Fruit fly (Drosophila melanogaster) whole organism, prepupa: Measurements from ENCODE around the gene dnc.
A peak's percentile ranks its signal among the peaks of the same experiment; 100 is the strongest.

ENCODE experiments used
- Blimp-1 ChIP-seq: fragments of 200-800 bp; sonication (Bioruptor generic); optimal IDR thresholded peaks from 3 replicates; lab custom pipeline; 2017; ENCODE audit warnings: missing biosample characterization, missing genetic modification characterization, mild to moderate bottlenecking, moderate library complexity, missing genetic modification reagents
- CG10631 ChIP-seq: fragments of 200-800 bp; sonication (Bioruptor generic); optimal IDR thresholded peaks from 2 replicates; lab custom pipeline; 2016; ENCODE audit warnings: missing biosample characterization, missing genetic modification characterization
- CG10669 ChIP-seq: fragments of 200-800 bp; sonication (Bioruptor generic); optimal IDR thresholded peaks from 3 replicates; lab custom pipeline; 2018; ENCODE audit warnings: missing biosample characterization, mild to moderate bottlenecking, missing genetic modification characterization, moderate library complexity
- CG11294 ChIP-seq: fragments of 200-800 bp; sonication (Bioruptor generic); IDR thresholded peaks from 2 replicates; pipeline ENCODE4 v1.3.6; 2022; ENCODE audit warnings: missing biosample characterization, missing genetic modification characterization
- CG11902 ChIP-seq: fragments of 200-800 bp; sonication (Bioruptor generic); optimal IDR thresholded peaks from 3 replicates; lab custom pipeline; 2016; ENCODE audit warnings: missing biosample characterization, missing genetic modification characterization
- CG15336 ChIP-seq: fragments of 200-800 bp; sonication (Bioruptor generic); IDR thresholded peaks from 2 replicates; pipeline ENCODE4 v1.3.6; 2022; ENCODE audit warnings: missing biosample characterization, missing genetic modification characterization
- CG1621 ChIP-seq: fragments of 200-800 bp; sonication (Bioruptor generic); optimal IDR thresholded peaks from 3 replicates; lab custom pipeline; 2018; ENCODE audit warnings: missing biosample characterization, mild to moderate bottlenecking, missing genetic modification characterization
- CG34406 ChIP-seq: fragments of 200-800 bp; sonication (Bioruptor generic); optimal IDR thresholded peaks from 3 replicates; lab custom pipeline; 2016; ENCODE audit warnings: missing biosample characterization, missing genetic modification characterization
- CG4318 ChIP-seq: fragments of 200-800 bp; sonication (Bioruptor generic); optimal IDR thresholded peaks from 3 replicates; lab custom pipeline; 2017; ENCODE audit warnings: missing biosample characterization, mild to moderate bottlenecking, missing genetic modification characterization
- CG6276 ChIP-seq: fragments of 200-800 bp; sonication (Bioruptor generic); optimal IDR thresholded peaks from 2 replicates; lab custom pipeline; 2017; ENCODE audit warnings: missing biosample characterization, mild to moderate bottlenecking, missing genetic modification characterization
- CG6792 ChIP-seq: fragments of 200-800 bp; sonication (Bioruptor generic); optimal IDR thresholded peaks from 3 replicates; lab custom pipeline; 2016; ENCODE audit warnings: missing biosample characterization, missing genetic modification characterization
- CG6808 ChIP-seq: fragments of 200-800 bp; sonication (Bioruptor generic); optimal IDR thresholded peaks from 3 replicates; lab custom pipeline; 2017; ENCODE audit warnings: missing biosample characterization, missing genetic modification characterization, mild to moderate bottlenecking, moderate library complexity, missing genetic modification reagents
- CG7368 ChIP-seq: fragments of 200-800 bp; sonication (Bioruptor generic); optimal IDR thresholded peaks from 3 replicates; lab custom pipeline; 2016; ENCODE audit warnings: missing biosample characterization, missing genetic modification characterization
- CG8119 ChIP-seq: fragments of 200-800 bp; sonication (Bioruptor generic); IDR thresholded peaks from 3 replicates; pipeline ENCODE4 v1.3.6; 2022; ENCODE audit warnings: missing biosample characterization, missing genetic modification characterization
- CG8319 ChIP-seq: fragments of 200-800 bp; sonication (Bioruptor generic); optimal IDR thresholded peaks from 3 replicates; lab custom pipeline; 2016; ENCODE audit warnings: missing biosample characterization, missing genetic modification characterization
- CG8632 ChIP-seq: fragments of 200-800 bp; sonication (Bioruptor generic); optimal IDR thresholded peaks from 3 replicates; lab custom pipeline; 2016; ENCODE audit warnings: missing biosample characterization, missing genetic modification characterization
- CG9139 ChIP-seq: fragments of 200-800 bp; sonication (Bioruptor generic); optimal IDR thresholded peaks from 3 replicates; lab custom pipeline; 2017; ENCODE audit warnings: missing biosample characterization, mild to moderate bottlenecking, missing genetic modification characterization
- Eip75B ChIP-seq: fragments of 200-800 bp; sonication (Bioruptor generic); optimal IDR thresholded peaks from 3 replicates; lab custom pipeline; 2016; ENCODE audit warnings: missing biosample characterization, missing genetic modification characterization
- Eip78C ChIP-seq: fragments of 200-800 bp; sonication (Bioruptor generic); peaks from one replicate; lab custom pipeline; 2016; ENCODE audit warnings: missing biosample characterization, missing genetic modification characterization
- Eip93F ChIP-seq: fragments of 200-800 bp; sonication (Bioruptor generic); optimal IDR thresholded peaks from 2 replicates; lab custom pipeline; 2016; ENCODE audit warnings: missing biosample characterization, mild to moderate bottlenecking, missing genetic modification characterization
- Ets21C ChIP-seq: fragments of 200-800 bp; sonication (Bioruptor generic); optimal IDR thresholded peaks from 3 replicates; lab custom pipeline; 2016; ENCODE audit warnings: missing biosample characterization, missing genetic modification characterization
- Ets96B ChIP-seq: fragments of 200-800 bp; optimal IDR thresholded peaks from 2 replicates; lab custom pipeline; 2019; ENCODE audit warnings: missing biosample characterization, mild to moderate bottlenecking, missing genetic modification characterization, moderate library complexity
- Gug ChIP-seq: fragments of 200-800 bp; sonication (Bioruptor generic); IDR thresholded peaks from 2 replicates; pipeline ENCODE4 v1.3.6; 2022; ENCODE audit warnings: missing biosample characterization, missing genetic modification characterization
- Hr39 ChIP-seq: fragments of 200-800 bp; sonication (Bioruptor generic); optimal IDR thresholded peaks from 2 replicates; lab custom pipeline; 2016; ENCODE audit warnings: missing biosample characterization, missing genetic modification characterization
- Hr4 ChIP-seq: fragments of 200-800 bp; sonication (Bioruptor generic); optimal IDR thresholded peaks from 3 replicates; lab custom pipeline; 2016; ENCODE audit warnings: missing biosample characterization, missing genetic modification characterization
- Lpt ChIP-seq: fragments of 200-800 bp; sonication (Bioruptor generic); optimal IDR thresholded peaks from 3 replicates; lab custom pipeline; 2016; ENCODE audit warnings: missing biosample characterization, missing genetic modification characterization
- Met ChIP-seq: fragments of 200-800 bp; sonication (Bioruptor generic); optimal IDR thresholded peaks from 3 replicates; lab custom pipeline; 2016; ENCODE audit warnings: missing biosample characterization, missing genetic modification characterization
- OdsH ChIP-seq: fragments of 200-800 bp; sonication (Bioruptor generic); optimal IDR thresholded peaks from 3 replicates; lab custom pipeline; 2016; ENCODE audit warnings: missing biosample characterization, missing genetic modification characterization
- Smox ChIP-seq: fragments of 200-800 bp; sonication (Bioruptor generic); optimal IDR thresholded peaks from 3 replicates; lab custom pipeline; 2016; ENCODE audit warnings: missing biosample characterization, missing genetic modification characterization
- Sox102F ChIP-seq: fragments of 200-800 bp; sonication (Bioruptor generic); optimal IDR thresholded peaks from 2 replicates; lab custom pipeline; 2016; ENCODE audit warnings: missing biosample characterization, mild to moderate bottlenecking, missing genetic modification characterization
- Sox14 ChIP-seq: fragments of 200-800 bp; sonication (Bioruptor generic); optimal IDR thresholded peaks from 3 replicates; lab custom pipeline; 2016; ENCODE audit warnings: missing biosample characterization, missing genetic modification characterization
- Sox15 ChIP-seq: fragments of 200-800 bp; sonication (Bioruptor generic); optimal IDR thresholded peaks from 3 replicates; lab custom pipeline; 2016; ENCODE audit warnings: missing biosample characterization, missing genetic modification characterization
- acj6 ChIP-seq: fragments of 200-800 bp; sonication (Bioruptor generic); optimal IDR thresholded peaks from 3 replicates; lab custom pipeline; 2016; ENCODE audit warnings: missing biosample characterization, missing genetic modification characterization
- cyc ChIP-seq: fragments of 200-800 bp; sonication (Bioruptor generic); optimal IDR thresholded peaks from 3 replicates; lab custom pipeline; 2016; ENCODE audit warnings: missing biosample characterization, missing genetic modification characterization
- dac ChIP-seq: fragments of 200-800 bp; sonication (Bioruptor generic); optimal IDR thresholded peaks from 2 replicates; lab custom pipeline; 2017; ENCODE audit warnings: missing biosample characterization, mild to moderate bottlenecking, missing genetic modification characterization
- dsx ChIP-seq: fragments of 200-800 bp; optimal IDR thresholded peaks from 3 replicates; lab custom pipeline; 2019; ENCODE audit warnings: missing biosample characterization, mild to moderate bottlenecking, missing genetic modification characterization, moderate library complexity; ENCODE audit not compliant: poor library complexity, severe bottlenecking
- eg ChIP-seq: fragments of 200-800 bp; sonication (Bioruptor generic); IDR thresholded peaks from 3 replicates; pipeline ENCODE4 v1.3.6; 2022; ENCODE audit warnings: missing biosample characterization, missing genetic modification characterization
- fd85E ChIP-seq: fragments of 200-800 bp; sonication (Bioruptor generic); optimal IDR thresholded peaks from 3 replicates; lab custom pipeline; 2016; ENCODE audit warnings: missing biosample characterization, missing genetic modification characterization
- fkh ChIP-seq: fragments of 200-800 bp; sonication (Bioruptor generic); optimal IDR thresholded peaks from 3 replicates; lab custom pipeline; 2017; ENCODE audit warnings: missing biosample characterization, mild to moderate bottlenecking, missing genetic modification characterization, moderate library complexity
- lz ChIP-seq: fragments of 200-800 bp; sonication (Bioruptor generic); optimal IDR thresholded peaks from 3 replicates; lab custom pipeline; 2016; ENCODE audit warnings: missing biosample characterization, missing genetic modification characterization
- net ChIP-seq: fragments of 200-800 bp; sonication (Bioruptor generic); optimal IDR thresholded peaks from 3 replicates; lab custom pipeline; 2016; ENCODE audit warnings: missing biosample characterization, missing genetic modification characterization
- salr ChIP-seq, 2 experiments: fragments of 200-800 bp; sonication (Bioruptor generic); optimal IDR thresholded peaks; 3 replicates each; lab custom pipeline; 2016 to 2018; ENCODE audit warnings: missing biosample characterization in 2 of 2, missing genetic modification characterization in 2 of 2, mild to moderate bottlenecking in 1 of 2
- spab ChIP-seq: fragments of 200-800 bp; sonication (Bioruptor generic); optimal IDR thresholded peaks from 2 replicates; lab custom pipeline; 2017; ENCODE audit warnings: missing biosample characterization, mild to moderate bottlenecking, missing genetic modification characterization, missing genetic modification reagents
- ss ChIP-seq, 2 experiments: fragments of 200-800 bp; sonication (Bioruptor generic); optimal IDR thresholded peaks; 2 replicates in 1 of 2; 3 replicates in 1 of 2; lab custom pipeline; 2017 to 2018; ENCODE audit warnings: mild to moderate bottlenecking in 2 of 2, missing biosample characterization in 2 of 2, missing genetic modification characterization in 2 of 2, moderate library complexity in 1 of 2
- svp ChIP-seq: fragments of 200-800 bp; sonication (Bioruptor generic); peaks from one replicate; lab custom pipeline; 2016; ENCODE audit warnings: missing biosample characterization, missing genetic modification characterization
- topi ChIP-seq: fragments of 200-800 bp; sonication (Bioruptor generic); optimal IDR thresholded peaks from 3 replicates; lab custom pipeline; 2016; ENCODE audit warnings: missing biosample characterization, missing genetic modification characterization
- vri ChIP-seq: fragments of 200-800 bp; sonication (Bioruptor generic); optimal IDR thresholded peaks from 3 replicates; lab custom pipeline; 2016; ENCODE audit warnings: missing biosample characterization, mild to moderate bottlenecking, missing genetic modification characterization

The dnc gene

dm6 chrX:3380981-3381380 lies 204.7 kb downstream of the dnc start (continued):
- TF ChIP-seq CG10669 (GFP tag; lab: Kevin White, UChicago) (peak; percentile 48), Eip75B (peak; percentile 8), CG4318 (GFP tag; lab: Kevin White, UChicago) (peak; percentile 26), cyc (peak; percentile 72), net (GFP tag; lab: Kevin White, UChicago) (peak; percentile 43), CG1621 (tag; lab: Kevin White, UChicago) (peak; percentile 1), OdsH (peak; percentile 63), Sox15 (GFP tag; lab: Kevin White, UChicago) (peak; percentile 52), Eip93F (no peak), Ets21C (GFP tag; lab: Kevin White, UChicago) (peak; percentile 71), ss (GFP tag; optimal IDR thresholded peaks at IDR 0.05; lab: Kevin White, UChicago) (no peak), CG6808 (GFP tag; lab: Kevin White, UChicago) (no peak), lz (peak; percentile 85), fkh (no peak), Sox102F (GFP tag; lab: Kevin White, UChicago) (peak; percentile 75), Smox (GFP tag; lab: Kevin White, UChicago) (peak; percentile 77), CG34406 (GFP tag; lab: Kevin White, UChicago) (peak; percentile 73), acj6 (GFP tag; lab: Kevin White, UChicago) (peak; percentile 71), vri (GFP tag; lab: Kevin White, UChicago) (peak; percentile 79), svp (GFP tag; lab: Kevin White, UChicago) (peak; percentile 89), CG6792 (GFP tag; lab: Kevin White, UChicago) (peak; percentile 46), CG11902 (peak; percentile 29), eg (peak; percentile 80), CG11294 (GFP tag; lab: Robert Waterston, UW) (peak; percentile 36; the same call in 1 of the 2 replicates), CG15336 (GFP tag; lab: Robert Waterston, UW) (peak; percentile 71), Eip78C (GFP tag; lab: Kevin White, UChicago) (peak; percentile 89), Hr39 (GFP tag; lab: Kevin White, UChicago) (peak; percentile 83), topi (peak; percentile 82)

- TF ChIP-seq dsx (GFP tag; lab: Kevin White, UChicago) (peak; percentile 97), Gug (GFP tag; lab: Robert Waterston, UW) (peak; percentile 98), eg (peak; percentile 98), Met (GFP tag; lab: Kevin White, UChicago) (peak; percentile 96), Sox15 (GFP tag; lab: Kevin White, UChicago) (peak; percentile 97), net (GFP tag; lab: Kevin White, UChicago) (peak; percentile 97), Ets21C (GFP tag; lab: Kevin White, UChicago) (peak; percentile 94), CG6276 (GFP tag; lab: Kevin White, UChicago) (peak; percentile 92), fkh (no peak), CG11902 (peak; percentile 93), spab (peak; percentile 93), OdsH (peak; percentile 98), CG10631 (GFP tag; lab: Kevin White, UChicago) (peak; percentile 98), CG1621 (tag; lab: Kevin White, UChicago) (peak; percentile 98), svp (GFP tag; lab: Kevin White, UChicago) (peak; percentile 96), topi (peak; percentile 94), CG7368 (GFP tag; lab: Kevin White, UChicago) (peak; percentile 97), Sox102F (GFP tag; lab: Kevin White, UChicago) (peak; percentile 96), dac (GFP tag; lab: Kevin White, UChicago) (peak; percentile 97), Sox14 (GFP tag; lab: Kevin White, UChicago) (peak; percentile 98), cyc (peak; percentile 94), Eip75B (peak; percentile 98), CG6808 (GFP tag; lab: Kevin White, UChicago) (peak; percentile 92), CG8319 (peak; percentile 92), Lpt (GFP tag; lab: Kevin White, UChicago) (peak; percentile 97), CG8632 (peak; percentile 96), Ets96B (tag; lab: Kevin White, UChicago) (peak; percentile 97), CG8119 (GFP tag; lab: Robert Waterston, UW) (peak; percentile 98), Blimp-1 (peak; percentile 57), salr (GFP tag; optimal IDR thresholded peaks at IDR 0.05; lab: Kevin White, UChicago) (peak; percentile 96 to 98), CG4318 (GFP tag; lab: Kevin White, UChicago) (peak; percentile 97), Eip93F (peak; percentile 90), Smox (GFP tag; lab: Kevin White, UChicago) (peak; percentile 93), acj6 (GFP tag; lab: Kevin White, UChicago) (peak; percentile 98), Hr39 (GFP tag; lab: Kevin White, UChicago) (peak; percentile 97), Hr4 (GFP tag; lab: Kevin White, UChicago) (peak; percentile 97), CG10669 (GFP tag; lab: Kevin White, UChicago) (peak; percentile 97), CG9139 (GFP tag; lab: Kevin White, UChicago) (peak; percentile 89), fd85E (GFP tag; lab: Kevin White, UChicago) (peak; percentile 86)
These were observed 205.4 kb downstream of the dnc start for dm6 chrX:3381667-3382066.
